Worm (Caenorhabditis elegans) whole organism, young adult: Measurements from ENCODE around the gene C53B7.6.

ENCODE experiments used
- B0019.2 ChIP-seq: fragments of 200-800 bp; sonication (Bioruptor generic); conservative IDR thresholded peaks from 2 replicates; pipeline ENCODE4 v1.3.6; 2022; ENCODE audit warnings: missing genetic modification reagents, missing genetic modification characterization, missing compliant biosample characterization
- B0336.3 ChIP-seq: fragments of 200-800 bp; sonication (Bioruptor generic); IDR thresholded peaks from 2 replicates; pipeline ENCODE4 v1.3.6; 2022; ENCODE audit warnings: missing genetic modification characterization, missing compliant biosample characterization
- C17E4.6 ChIP-seq: fragments of 200-800 bp; sonication (Bioruptor generic); IDR thresholded peaks from 2 replicates; pipeline ENCODE4 v1.3.6; 2022; ENCODE audit warnings: missing genetic modification reagents, missing genetic modification characterization, missing compliant biosample characterization
- F49E8.2 ChIP-seq: sonication (generic microtip); optimal IDR thresholded peaks from 3 replicates; lab custom pipeline; 2017; ENCODE audit warnings: missing genetic modification characterization, mild to moderate bottlenecking, missing compliant biosample characterization, antibody characterized with exemption, moderate library complexity; ENCODE audit not compliant: insufficient read depth
- F57A8.1 ChIP-seq: fragments of 200-800 bp; sonication (Bioruptor generic); optimal IDR thresholded peaks from 2 replicates; lab custom pipeline; 2018; ENCODE audit warnings: mild to moderate bottlenecking, missing genetic modification characterization, moderate library complexity, missing compliant biosample characterization
- K11D2.4 ChIP-seq: fragments of 200-800 bp; sonication (Bioruptor generic); IDR thresholded peaks from 2 replicates; pipeline ENCODE4 v1.3.6; 2022; ENCODE audit warnings: missing genetic modification reagents, missing genetic modification characterization, missing compliant biosample characterization
- T07F8.4 ChIP-seq: sonication (generic microtip); optimal IDR thresholded peaks from 2 replicates; lab custom pipeline; 2016; ENCODE audit warnings: mild to moderate bottlenecking, missing genetic modification characterization, moderate library complexity, missing compliant biosample characterization
- Y56A3A.18 ChIP-seq: fragments of 200-800 bp; sonication (Bioruptor generic); IDR thresholded peaks from 2 replicates; pipeline ENCODE4 v1.3.6; 2022; ENCODE audit warnings: missing genetic modification reagents, missing genetic modification characterization, missing compliant biosample characterization
- Y67H2A.10 ChIP-seq: fragments of 200-800 bp; sonication (Bioruptor generic); conservative IDR thresholded peaks from 2 replicates; pipeline ENCODE4 v1.3.6; 2022; ENCODE audit warnings: missing genetic modification reagents, missing genetic modification characterization, missing compliant biosample characterization
- ZK185.1 ChIP-seq: sonication (generic microtip); optimal IDR thresholded peaks from 2 replicates; lab custom pipeline; 2016; ENCODE audit warnings: mild to moderate bottlenecking, missing genetic modification characterization, missing compliant biosample characterization; ENCODE audit not compliant: poor library complexity, severe bottlenecking
- attf-3 ChIP-seq: fragments of 200-800 bp; sonication (Bioruptor generic); conservative IDR thresholded peaks from 2 replicates; pipeline ENCODE4 v1.3.6; 2022; ENCODE audit warnings: missing genetic modification reagents, missing genetic modification characterization, missing compliant biosample characterization
- bed-1 ChIP-seq: fragments of 200-800 bp; sonication (Bioruptor generic); IDR thresholded peaks from 2 replicates; pipeline ENCODE4 v1.3.6; 2022; ENCODE audit warnings: missing genetic modification reagents, missing genetic modification characterization, missing compliant biosample characterization
- bed-2 ChIP-seq: fragments of 200-800 bp; sonication (Bioruptor generic); IDR thresholded peaks from 2 replicates; pipeline ENCODE4 v1.3.6; 2022; ENCODE audit warnings: missing genetic modification reagents, missing genetic modification characterization, missing compliant biosample characterization
- cebp-1 ChIP-seq, 2 experiments: fragments of 200-800 bp in 1 of 2; sonication (Bioruptor generic) in 1 of 2; sonication (generic microtip) in 1 of 2; IDR thresholded peaks in 1 of 2; optimal IDR thresholded peaks in 1 of 2; 2 replicates each; pipeline versions ENCODE4 v1.3.6 to Lab custom; 2017 to 2022; ENCODE audit warnings: missing compliant biosample characterization in 2 of 2, missing genetic modification characterization in 2 of 2, mild to moderate bottlenecking in 1 of 2, missing genetic modification reagents in 1 of 2, moderate library complexity in 1 of 2
- cebp-2 ChIP-seq: fragments of 200-800 bp; sonication (Bioruptor generic); IDR thresholded peaks from 2 replicates; pipeline ENCODE4 v1.3.6; 2022; ENCODE audit warnings: missing genetic modification characterization, missing compliant biosample characterization
- ceh-100 ChIP-seq: fragments of 200-800 bp; sonication (Bioruptor generic); IDR thresholded peaks from 2 replicates; pipeline ENCODE4 v1.3.6; 2022; ENCODE audit warnings: missing genetic modification reagents, missing genetic modification characterization, missing compliant biosample characterization
- ceh-58 ChIP-seq: fragments of 200-800 bp; sonication (Bioruptor generic); IDR thresholded peaks from 2 replicates; pipeline ENCODE4 v1.3.6; 2022; ENCODE audit warnings: missing genetic modification characterization, missing compliant biosample characterization
- ceh-79 ChIP-seq: sonication (generic microtip); optimal IDR thresholded peaks from 2 replicates; lab custom pipeline; 2017; ENCODE audit warnings: mild to moderate bottlenecking, missing genetic modification characterization, missing compliant biosample characterization
- dox-1 ChIP-seq: fragments of 200-800 bp; sonication (Bioruptor generic); IDR thresholded peaks from 2 replicates; pipeline ENCODE4 v1.3.6; 2022; ENCODE audit warnings: missing genetic modification reagents, missing genetic modification characterization, missing compliant biosample characterization
- dpl-1 ChIP-seq: fragments of 150-350 bp; optimal IDR thresholded peaks from 2 replicates; lab custom pipeline; 2014; ENCODE audit warnings: missing biosample characterization, missing genetic modification reagents, missing genetic modification characterization
- efl-1 ChIP-seq: fragments of 150-350 bp; optimal IDR thresholded peaks from 2 replicates; lab custom pipeline; 2014; ENCODE audit warnings: missing biosample characterization, missing genetic modification reagents, missing genetic modification characterization
- egl-44 ChIP-seq: fragments of 200-800 bp; sonication (Bioruptor generic); IDR thresholded peaks from 2 replicates; pipeline ENCODE4 v1.3.6; 2022; ENCODE audit warnings: missing genetic modification reagents, missing genetic modification characterization, missing compliant biosample characterization
- hsf-1 ChIP-seq: fragments of 200-800 bp; sonication (Bioruptor generic); IDR thresholded peaks from 2 replicates; pipeline ENCODE4 v1.3.6; 2022; ENCODE audit warnings: missing genetic modification reagents, missing genetic modification characterization, missing compliant biosample characterization
- lin-26 ChIP-seq: fragments of 200-800 bp; sonication (Bioruptor generic); IDR thresholded peaks from 2 replicates; pipeline ENCODE4 v1.3.6; 2022; ENCODE audit warnings: missing genetic modification reagents, missing genetic modification characterization, missing compliant biosample characterization
- lin-35 ChIP-seq, 3 experiments: fragments of 150-350 bp in 2 of 3; sonication (generic microtip) in 1 of 3; optimal IDR thresholded peaks; 2 replicates each; lab custom pipeline; 2014 to 2018; ENCODE audit warnings: missing biosample characterization in 3 of 3, missing genetic modification characterization in 3 of 3, missing genetic modification reagents in 3 of 3
- lsl-1 ChIP-seq: fragments of 200-800 bp; sonication (Bioruptor generic); optimal IDR thresholded peaks from 2 replicates; lab custom pipeline; 2018; ENCODE audit warnings: mild to moderate bottlenecking, missing genetic modification characterization, moderate library complexity, missing compliant biosample characterization
- lsy-27 ChIP-seq: sonication (generic microtip); optimal IDR thresholded peaks from 2 replicates; lab custom pipeline; 2017; ENCODE audit warnings: missing genetic modification characterization, mild to moderate bottlenecking, missing compliant biosample characterization, antibody characterized with exemption, missing genotype, borderline replicate concordance; ENCODE audit not compliant: insufficient read depth
- madf-10 ChIP-seq: sonication (generic microtip); optimal IDR thresholded peaks from 2 replicates; lab custom pipeline; 2016; ENCODE audit warnings: mild to moderate bottlenecking, missing genetic modification characterization, missing compliant biosample characterization
- madf-3 ChIP-seq: fragments of 200-800 bp; sonication (Bioruptor generic); IDR thresholded peaks from 2 replicates; pipeline ENCODE4 v1.3.6; 2022; ENCODE audit warnings: missing genetic modification reagents, missing genetic modification characterization, missing compliant biosample characterization
- mxl-1 ChIP-seq: sonication (generic microtip); optimal IDR thresholded peaks from 2 replicates; lab custom pipeline; 2016; ENCODE audit warnings: missing genetic modification characterization, missing compliant biosample characterization
- nfya-1 ChIP-seq: sonication (generic microtip); optimal IDR thresholded peaks from 2 replicates; lab custom pipeline; 2017; ENCODE audit warnings: antibody characterized with exemption, missing compliant biosample characterization, missing genetic modification characterization, borderline replicate concordance; ENCODE audit not compliant: insufficient read depth
- nhr-120 ChIP-seq: fragments of 200-800 bp; sonication (Bioruptor generic); IDR thresholded peaks from 2 replicates; pipeline ENCODE4 v1.3.6; 2022; ENCODE audit warnings: missing genetic modification characterization, missing compliant biosample characterization
- nhr-179 ChIP-seq: sonication (generic microtip); optimal IDR thresholded peaks from 2 replicates; lab custom pipeline; 2016; ENCODE audit warnings: mild to moderate bottlenecking, missing genetic modification characterization, missing compliant biosample characterization
- nhr-27 ChIP-seq: fragments of 200-800 bp; sonication (Bioruptor generic); optimal IDR thresholded peaks from 2 replicates; lab custom pipeline; 2018; ENCODE audit warnings: mild to moderate bottlenecking, missing genetic modification characterization, moderate library complexity, missing compliant biosample characterization
- nhr-90 ChIP-seq: sonication (generic microtip); optimal IDR thresholded peaks from 2 replicates; lab custom pipeline; 2016; ENCODE audit warnings: missing genotype, mild to moderate bottlenecking, missing genetic modification characterization, missing compliant biosample characterization
- pha-4 ChIP-seq: fragments of 150-350 bp; sonication (generic microtip); optimal IDR thresholded peaks from 2 replicates; lab custom pipeline; 2014; ENCODE audit warnings: missing biosample characterization, missing genetic modification reagents, missing genetic modification characterization
- rpc-1 ChIP-seq, 2 experiments: fragments of 150-350 bp in 1 of 2; sonication (generic microtip) in 1 of 2; optimal IDR thresholded peaks; 2 replicates each; lab custom pipeline; 2014 to 2018; ENCODE audit warnings: missing biosample characterization in 1 of 2, missing genetic modification characterization in 1 of 2, missing genetic modification reagents in 1 of 2, missing genotype in 1 of 2
- sdz-38 ChIP-seq: sonication (generic microtip); optimal IDR thresholded peaks from 2 replicates; lab custom pipeline; 2016; ENCODE audit warnings: missing genotype, missing genetic modification characterization, missing compliant biosample characterization
- snpc-1.1 ChIP-seq: sonication (generic microtip); optimal IDR thresholded peaks from 2 replicates; lab custom pipeline; 2017; ENCODE audit warnings: missing genetic modification characterization, mild to moderate bottlenecking, missing compliant biosample characterization, antibody characterized with exemption, moderate library complexity, missing genotype, missing genetic modification reagents; ENCODE audit not compliant: insufficient read depth
- snpc-1.3 ChIP-seq: sonication (generic microtip); optimal IDR thresholded peaks from 2 replicates; lab custom pipeline; 2017; ENCODE audit warnings: missing genetic modification characterization, mild to moderate bottlenecking, missing compliant biosample characterization, antibody characterized with exemption, moderate library complexity, missing genotype, missing genetic modification reagents; ENCODE audit not compliant: insufficient read depth
- unc-130 ChIP-seq: sonication (generic microtip); optimal IDR thresholded peaks from 2 replicates; lab custom pipeline; 2016; ENCODE audit warnings: missing genetic modification reagents, missing genetic modification characterization, missing compliant biosample characterization
- zfh-2 ChIP-seq: fragments of 200-800 bp; sonication (Bioruptor generic); conservative IDR thresholded peaks from 2 replicates; pipeline ENCODE4 v1.3.6; 2022; ENCODE audit warnings: missing genetic modification reagents, missing genetic modification characterization, missing compliant biosample characterization
- ztf-28 ChIP-seq: fragments of 200-800 bp; sonication (Bioruptor generic); IDR thresholded peaks from 2 replicates; pipeline ENCODE4 v1.3.6; 2022; ENCODE audit warnings: missing genetic modification reagents, missing genetic modification characterization, missing compliant biosample characterization
- ztf-3 ChIP-seq: fragments of 200-800 bp; sonication (Bioruptor generic); optimal IDR thresholded peaks from 2 replicates; lab custom pipeline; 2018; ENCODE audit warnings: mild to moderate bottlenecking, missing genetic modification characterization, missing compliant biosample characterization

Gene C53B7.6

ce11 chrX:6874723-6875122 is 6.2 kb upstream of the C53B7.6 start, which contains the start of gene F41C6.4:
Gene F41C6.4 (minus strand): TSS chrX:6874823.
- TF ChIP-seq F57A8.1 (no peak), bed-2 (GFP tag; lab: Robert Waterston, UW) (no peak), lin-26 (GFP tag; lab: Robert Waterston, UW) (no peak), madf-3 (no peak), egl-44 (GFP tag; lab: Robert Waterston, UW) (no peak)

ce11 chrX:6867707-6868106 is 862 bp downstream of the C53B7.6 start:
- peak; percentile 88 for TF ChIP-seq mxl-1 (tag; lab: Kevin White, UChicago)
- TF ChIP-seq nhr-179 (tag; lab: Kevin White, UChicago), result peak; percentile 79
- no peak for TF ChIP-seq sdz-38 (tag; lab: Kevin White, UChicago)
- no peak; the same call in none of the 2 replicates for TF ChIP-seq ceh-100 (GFP tag; lab: Robert Waterston, UW)
- TF ChIP-seq nhr-90 (tag; lab: Kevin White, UChicago), result peak; percentile 87
- TF ChIP-seq cebp-1 (GFP tag; IDR thresholded peaks at IDR 0.05; lab: Robert Waterston, UW), result no peak
- no peak for TF ChIP-seq cebp-1 (tag; optimal IDR thresholded peaks at IDR 0.05; lab: Kevin White, UChicago)
- no peak for TF ChIP-seq attf-3 (GFP tag; lab: Robert Waterston, UW)
- peak; percentile 90; the same call in 1 of the 2 replicates for TF ChIP-seq nhr-120 (GFP tag; lab: Robert Waterston, UW)
- TF ChIP-seq T07F8.4, result peak; percentile 84
- TF ChIP-seq ztf-28 (GFP tag; lab: Robert Waterston, UW), result 0 out of 2 replicates have a peak, but pooled peaks have one; percentile 44
- peak; percentile 14 for TF ChIP-seq F49E8.2 (tag; lab: Kevin White, UChicago)
- no peak for TF ChIP-seq zfh-2
- peak; percentile 82; the same call in 1 of the 2 replicates for TF ChIP-seq ceh-58 (GFP tag; lab: Robert Waterston, UW)
- TF ChIP-seq C17E4.6 (GFP tag; lab: Robert Waterston, UW), result peak; percentile 74
- TF ChIP-seq B0336.3, result no peak; the same call in none of the 2 replicates
- peak; percentile 84; the same call in 1 of the 2 replicates for TF ChIP-seq bed-2 (GFP tag; lab: Robert Waterston, UW)
- TF ChIP-seq ceh-79 (tag; lab: Kevin White, UChicago), result peak; percentile 95
- peak; percentile 23 for TF ChIP-seq efl-1 (GFP tag; lab: Kevin White, UChicago)
- no peak for TF ChIP-seq dpl-1 (GFP tag; lab: Kevin White, UChicago)
- TF ChIP-seq bed-1 (GFP tag; lab: Robert Waterston, UW), result 0 out of 2 replicates have a peak, but pooled peaks have one; percentile 66
- TF ChIP-seq B0019.2 (GFP tag; lab: Robert Waterston, UW), result no peak
- TF ChIP-seq hsf-1 (GFP tag; lab: Robert Waterston, UW), result peak; percentile 56; the same call in 1 of the 2 replicates
- TF ChIP-seq lsy-27, result no peak
- peak; percentile 90 for TF ChIP-seq dox-1
- TF ChIP-seq pha-4 (tag; lab: Kevin White, UChicago), result no peak
- TF ChIP-seq cebp-2, result peak; percentile 93
- TF ChIP-seq lin-35 (GFP tag; optimal IDR thresholded peaks at IDR 0.05; lab: Kevin White, UChicago), result peak in 1 of 3 experiments; percentile 76
- TF ChIP-seq lsl-1 (GFP tag; lab: Kevin White, UChicago), result peak; percentile 39
- TF ChIP-seq snpc-1.1 (tag; lab: Kevin White, UChicago), result peak; percentile 44
- TF ChIP-seq nhr-27 (tag; lab: Kevin White, UChicago), result peak; percentile 64
- TF ChIP-seq Y56A3A.18 (GFP tag; lab: Robert Waterston, UW), result peak; percentile 97
- TF ChIP-seq nfya-1 (tag; lab: Kevin White, UChicago), result no peak
- TF ChIP-seq madf-10 (tag; lab: Kevin White, UChicago), result peak; percentile 81
- TF ChIP-seq Y67H2A.10, result 0 out of 2 replicates have a peak, but pooled peaks have one; percentile 19
- TF ChIP-seq unc-130 (GFP tag; lab: Kevin White, UChicago), result peak; percentile 6
- 0 out of 2 replicates have a peak, but pooled peaks have one; percentile 47 for TF ChIP-seq K11D2.4 (GFP tag; lab: Robert Waterston, UW)
- peak; percentile 86 for TF ChIP-seq snpc-1.3 (tag; lab: Kevin White, UChicago)
- TF ChIP-seq rpc-1 (optimal IDR thresholded peaks at IDR 0.05; lab: Kevin White, UChicago), result peak; percentile 93
- TF ChIP-seq rpc-1 (tag; optimal IDR thresholded peaks at IDR 0.05; lab: Kevin White, UChicago), result peak; percentile 89
- TF ChIP-seq ZK185.1 (tag; lab: Kevin White, UChicago), result peak; percentile 65
- TF ChIP-seq ztf-3 (GFP tag; lab: Kevin White, UChicago), result no peak
